Worm (Caenorhabditis elegans): ENCODE results near the gene F18H3.4.

F18H3.4 gene

DNA sequence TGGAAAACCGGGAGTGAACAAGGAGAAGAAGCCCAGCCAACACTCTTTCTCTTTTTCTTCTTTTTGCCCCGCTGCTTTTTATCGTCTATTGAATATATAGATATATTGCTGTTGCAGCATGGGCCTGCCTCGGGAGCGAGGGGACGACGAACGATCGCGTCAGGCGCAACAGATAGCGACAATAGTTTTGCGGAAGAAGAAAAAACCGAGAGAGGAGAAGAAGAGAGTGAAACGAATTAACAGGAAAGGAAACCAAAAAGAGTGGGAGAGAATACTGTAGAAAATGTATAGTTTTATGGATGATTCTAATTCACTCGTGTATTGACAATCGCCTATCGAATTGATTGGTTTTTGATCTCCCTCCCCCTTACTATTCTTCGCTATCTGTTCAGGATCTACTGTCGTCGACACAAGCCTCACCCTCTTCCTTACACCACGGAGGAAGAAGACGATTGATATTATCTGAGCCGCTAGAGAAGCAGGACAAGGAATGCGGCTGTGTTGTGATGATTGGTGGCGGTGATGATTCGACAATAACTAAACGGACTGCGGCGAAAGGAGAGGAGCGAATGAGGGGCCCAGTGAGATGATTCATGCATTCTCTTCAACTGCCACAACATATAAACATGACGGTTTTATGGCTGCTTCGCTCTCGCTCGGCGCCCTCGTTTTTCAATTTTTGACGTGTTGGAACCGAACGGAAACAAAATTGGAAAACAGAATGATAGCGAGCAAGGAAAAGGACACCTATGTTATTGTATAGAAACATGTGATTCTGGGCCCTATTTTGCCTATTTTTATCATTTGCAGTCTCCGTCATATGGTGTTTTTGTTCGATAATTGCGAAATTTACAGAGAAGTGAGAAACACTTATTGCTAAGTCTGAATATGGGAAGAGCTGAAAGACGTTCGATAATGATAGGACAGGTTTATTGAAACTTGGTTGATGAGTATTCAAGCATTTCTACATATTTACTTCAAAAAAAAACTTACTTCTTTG, 2.4 kb upstream of the F18H3.4 start (continued):
- TF ChIP-seq mep-1 (tag; optimal IDR thresholded peaks at IDR 0.05) (no peak), elt-3 (tag; optimal IDR thresholded peaks at IDR 0.05) (peak in 1 of 6 experiments; percentile 54), ceh-88 (GFP tag; IDR thresholded peaks at IDR 0.05) (no peak), nhr-12 (tag; optimal IDR thresholded peaks at IDR 0.05) (no peak), unc-30 (tag; optimal IDR thresholded peaks at IDR 0.05) (no peak), nhr-20 (tag; optimal IDR thresholded peaks at IDR 0.05) (peak; percentile 23), ces-1 (GFP tag; optimal IDR thresholded peaks at IDR 0.05) (no peak), irx-1 (tag; optimal IDR thresholded peaks at IDR 0.05) (no peak), snu-23 (GFP tag; optimal IDR thresholded peaks at IDR 0.05) (peak; percentile 25), sox-4 (tag; optimal IDR thresholded peaks at IDR 0.05) (no peak), vab-15 (tag; optimal IDR thresholded peaks at IDR 0.05) (no peak), aly-2 (tag; optimal IDR thresholded peaks at IDR 0.05) (no peak), swsn-7 (tag; optimal IDR thresholded peaks at IDR 0.05) (no peak), fos-1 (tag; optimal IDR thresholded peaks at IDR 0.05) (no peak), hlh-17 (GFP tag; optimal IDR thresholded peaks at IDR 0.05; ENCODE audit: borderline replicate concordance) (no peak), C04F5.9 (tag; optimal IDR thresholded peaks at IDR 0.05) (no peak), ztf-11 (tag; optimal IDR thresholded peaks at IDR 0.05) (no peak), lin-15B (tag; optimal IDR thresholded peaks at IDR 0.05) (no peak), pax-3 (tag; optimal IDR thresholded peaks at IDR 0.05) (no peak), fkh-8 (tag; optimal IDR thresholded peaks at IDR 0.05) (no peak), lin-14 (GFP tag; optimal IDR thresholded peaks at IDR 0.05) (peak; percentile 57), nhr-71 (tag; optimal IDR thresholded peaks at IDR 0.05) (peak; percentile 27), lin-39 (tag; optimal IDR thresholded peaks at IDR 0.05) (no peak), pqm-1 (tag; optimal IDR thresholded peaks at IDR 0.05) (no peak), F16B12.6 (tag; optimal IDR thresholded peaks at IDR 0.05) (no peak), unc-62 (GFP tag; optimal IDR thresholded peaks at IDR 0.05) (no peak), ztf-4 (tag; optimal IDR thresholded peaks at IDR 0.05) (no peak), zip-4 (GFP tag; optimal IDR thresholded peaks at IDR 0.05) (no peak), hpl-2 (GFP tag; optimal IDR thresholded peaks at IDR 0.05) (no peak), blmp-1 (tag; optimal IDR thresholded peaks at IDR 0.05) (peak; percentile 89), skn-1 (tag; optimal IDR thresholded peaks at IDR 0.05) (no peak), zag-1 (tag; optimal IDR thresholded peaks at IDR 0.05) (no peak), unc-130 (tag; optimal IDR thresholded peaks at IDR 0.05) (no peak), nhr-76 (tag; optimal IDR thresholded peaks at IDR 0.05) (no peak), isw-1 (GFP tag; IDR thresholded peaks at IDR 0.05) (no peak), lsy-2 (tag; optimal IDR thresholded peaks at IDR 0.05) (peak in 1 of 2 experiments; percentile 47), nhr-84 (tag; optimal IDR thresholded peaks at IDR 0.05) (no peak), unc-98 (GFP tag; IDR thresholded peaks at IDR 0.05) (no peak), mab-9 (GFP tag; IDR thresholded peaks at IDR 0.05) (no peak)

DNA sequence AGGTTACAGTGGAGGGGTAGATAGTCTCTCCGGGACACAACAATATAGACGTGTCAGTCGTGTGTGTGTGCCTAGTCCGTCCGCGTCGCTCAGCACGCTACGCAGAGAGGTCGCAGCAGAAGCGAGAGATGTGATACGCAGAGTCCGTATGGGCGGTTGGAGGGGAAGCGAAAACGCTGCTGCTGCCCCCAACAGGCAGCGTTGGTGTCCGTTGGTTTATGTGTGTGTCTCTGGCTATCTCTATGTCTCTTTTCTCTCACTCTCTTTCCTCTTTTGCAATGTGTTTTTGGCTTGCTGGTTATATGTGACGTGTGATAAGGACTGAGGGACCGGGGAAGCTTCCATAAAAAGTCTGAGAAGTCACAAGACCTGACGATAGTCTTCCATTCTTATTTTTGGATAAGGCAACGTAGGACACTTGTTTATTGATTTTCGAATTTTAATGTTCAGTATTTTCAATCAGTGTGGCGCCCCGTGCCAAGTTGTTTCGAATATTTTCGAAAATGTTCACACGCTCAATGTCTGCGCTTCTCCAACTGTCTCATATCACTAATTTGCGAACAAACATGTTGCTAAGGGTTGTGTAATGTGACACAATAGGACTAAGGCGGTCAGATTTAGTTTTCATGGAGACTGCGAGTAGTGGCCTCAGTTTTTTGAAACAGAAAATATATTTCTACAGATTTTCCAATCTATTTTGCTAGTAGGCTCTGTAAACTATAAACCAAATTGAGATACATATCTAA, 1.4 kb upstream of the F18H3.4 start, which contains the start of gene pab-2:
Gene pab-2, minus strand, starts transcription at position 69 of the 746 bp plus-strand sequence.
- TF ChIP-seq nhr-85 (tag) (peak; percentile 94), fos-1 (tag; optimal IDR thresholded peaks at IDR 0.05) (peak; percentile 53), ceh-63 (GFP tag; optimal IDR thresholded peaks at IDR 0.05) (no peak), egl-13 (tag; optimal IDR thresholded peaks at IDR 0.05) (peak; percentile 54), xbp-1 (tag; optimal IDR thresholded peaks at IDR 0.05) (peak; percentile 99), nhr-77 (tag; optimal IDR thresholded peaks at IDR 0.05) (peak; percentile 72), ceh-82 (tag; optimal IDR thresholded peaks at IDR 0.05) (peak; percentile 15 to 86 (median 76)), lin-13 (GFP tag; optimal IDR thresholded peaks at IDR 0.05) (no peak), elt-2 (tag; optimal IDR thresholded peaks at IDR 0.05) (peak; percentile 88), isw-1 (GFP tag; IDR thresholded peaks at IDR 0.05) (peak; percentile 9; the same call in 1 of the 2 replicates), hlh-17 (GFP tag; optimal IDR thresholded peaks at IDR 0.05; ENCODE audit: borderline replicate concordance) (no peak), grh-1 (GFP tag; IDR thresholded peaks at IDR 0.05) (peak; percentile 43; the same call in 1 of the 2 replicates), lin-15B (tag; optimal IDR thresholded peaks at IDR 0.05) (no peak), lsy-2 (tag; optimal IDR thresholded peaks at IDR 0.05) (peak; percentile 29 to 59), nhr-20 (tag; optimal IDR thresholded peaks at IDR 0.05) (peak; percentile 90), fkh-8 (tag; optimal IDR thresholded peaks at IDR 0.05) (peak; percentile 74), blmp-1 (tag; optimal IDR thresholded peaks at IDR 0.05) (peak; percentile 67), unc-62 (GFP tag; optimal IDR thresholded peaks at IDR 0.05) (no peak), pax-3 (tag; optimal IDR thresholded peaks at IDR 0.05) (peak; percentile 28), snu-23 (GFP tag; optimal IDR thresholded peaks at IDR 0.05) (peak; percentile 87), tlp-1 (tag; optimal IDR thresholded peaks at IDR 0.05) (no peak)

Measured in whole organism, L1 larva.